Fruit fly (Drosophila melanogaster) whole organism, wandering third instar larva: ENCODE data around the gene CG31068.

Source experiments
- Abd-B ChIP-seq: fragments of >200 bp; optimal IDR thresholded peaks from 2 replicates; lab custom pipeline; 2017; ENCODE audit warnings: missing biosample characterization, missing genetic modification characterization
- CG32264 ChIP-seq: fragments of 200-800 bp; sonication (Bioruptor generic); optimal IDR thresholded peaks from 2 replicates; lab custom pipeline; 2016; ENCODE audit warnings: missing biosample characterization, missing genetic modification characterization
- CG9705 ChIP-seq: fragments of 200-800 bp; sonication (Bioruptor generic); optimal IDR thresholded peaks from 2 replicates; lab custom pipeline; 2018; ENCODE audit warnings: missing biosample characterization, mild to moderate bottlenecking, missing genetic modification characterization
- Dfd ChIP-seq: fragments of >200 bp; optimal IDR thresholded peaks from 2 replicates; lab custom pipeline; 2017; ENCODE audit warnings: missing biosample characterization, missing genetic modification characterization
- GATAd ChIP-seq: sonication (Bioruptor generic); optimal IDR thresholded peaks from 2 replicates; lab custom pipeline; 2016; ENCODE audit warnings: missing biosample characterization, missing genetic modification characterization
- HLH106 ChIP-seq: fragments of 200-800 bp; optimal IDR thresholded peaks from 3 replicates; lab custom pipeline; 2019; ENCODE audit warnings: missing biosample characterization, mild to moderate bottlenecking, missing genetic modification characterization, moderate library complexity
- Hnf4 ChIP-seq: fragments of 200-800 bp; sonication (Bioruptor generic); optimal IDR thresholded peaks from 2 replicates; lab custom pipeline; 2016; ENCODE audit warnings: missing biosample characterization, mild to moderate bottlenecking, missing genetic modification characterization
- Hr78 ChIP-seq: fragments of >200 bp; optimal IDR thresholded peaks from 2 replicates; lab custom pipeline; 2017; ENCODE audit warnings: missing biosample characterization, missing genetic modification characterization
- Hr83 ChIP-seq: fragments of 200-300 bp; sonication (Bioruptor generic); optimal IDR thresholded peaks from 2 replicates; lab custom pipeline; 2016; ENCODE audit warnings: missing biosample characterization, mild to moderate bottlenecking, missing genetic modification characterization, moderate library complexity; ENCODE audit not compliant: poor library complexity, severe bottlenecking
- Jra ChIP-seq: sonication (Bioruptor generic); optimal IDR thresholded peaks from 2 replicates; lab custom pipeline; 2016; ENCODE audit warnings: missing biosample characterization, missing genetic modification characterization
- Myc ChIP-seq: fragments of >200 bp; optimal IDR thresholded peaks from 2 replicates; lab custom pipeline; 2017
- OdsH ChIP-seq: fragments of 200-800 bp; sonication (Bioruptor generic); optimal IDR thresholded peaks from 2 replicates; lab custom pipeline; 2016; ENCODE audit warnings: missing biosample characterization, mild to moderate bottlenecking, missing genetic modification characterization
- Rel ChIP-seq, 2 experiments: fragments of 200-800 bp; sonication (Bioruptor generic) in 1 of 2; optimal IDR thresholded peaks; 2 replicates in 1 of 2; 3 replicates in 1 of 2; lab custom pipeline; 2016 to 2019; ENCODE audit warnings: mild to moderate bottlenecking in 2 of 2, missing biosample characterization in 2 of 2, missing genetic modification characterization in 2 of 2, moderate library complexity in 1 of 2
- Sp1 ChIP-seq: fragments of 200-800 bp; sonication (Bioruptor generic); optimal IDR thresholded peaks from 3 replicates; lab custom pipeline; 2019; ENCODE audit warnings: missing biosample characterization, mild to moderate bottlenecking, missing genetic modification characterization, moderate library complexity
- Vsx2 ChIP-seq: fragments of 200-300, 225-300 bp; sonication (Bioruptor generic); optimal IDR thresholded peaks from 2 replicates; lab custom pipeline; 2018; ENCODE audit warnings: missing biosample characterization, missing genetic modification characterization; ENCODE audit not compliant: partially characterized antibody
- br ChIP-seq: fragments of 200-800 bp; sonication (Bioruptor generic); optimal IDR thresholded peaks from 2 replicates; lab custom pipeline; 2016; ENCODE audit warnings: missing biosample characterization, missing genetic modification characterization
- dl ChIP-seq, 2 experiments: fragments of 175-275, 200-275 bp in 1 of 2; fragments of 200-275 bp in 1 of 2; sonication (Bioruptor generic); optimal IDR thresholded peaks; lab custom pipeline; 2018; ENCODE audit warnings: mild to moderate bottlenecking in 2 of 2, missing biosample characterization in 2 of 2, missing genetic modification characterization in 2 of 2, moderate library complexity in 2 of 2; ENCODE audit not compliant: partially characterized antibody in 2 of 2, insufficient read depth in 1 of 2
- dsf ChIP-seq: sonication (Bioruptor generic); optimal IDR thresholded peaks from 2 replicates; lab custom pipeline; 2016; ENCODE audit warnings: missing biosample characterization, missing genetic modification characterization, borderline replicate concordance
- ey ChIP-seq: fragments of 200-800 bp; sonication (Bioruptor generic); optimal IDR thresholded peaks from 2 replicates; lab custom pipeline; 2016; ENCODE audit warnings: missing biosample characterization, missing genetic modification characterization
- foxo ChIP-seq, 2 experiments: fragments of 200-800 bp; sonication (Bioruptor generic); optimal IDR thresholded peaks; 2 replicates in 1 of 2; 3 replicates in 1 of 2; lab custom pipeline; 2016 to 2017; ENCODE audit warnings: missing biosample characterization in 2 of 2, missing genetic modification characterization in 2 of 2
- fru ChIP-seq: fragments of 200-800 bp; sonication (Bioruptor generic); optimal IDR thresholded peaks from 3 replicates; lab custom pipeline; 2016; ENCODE audit warnings: missing biosample characterization, mild to moderate bottlenecking, missing genetic modification characterization
- h ChIP-seq: fragments of 200-800 bp; sonication (Bioruptor generic); optimal IDR thresholded peaks from 3 replicates; lab custom pipeline; 2016; ENCODE audit warnings: missing biosample characterization, mild to moderate bottlenecking, missing genetic modification characterization
- jim ChIP-seq: fragments of 175-275, 200-325 bp; sonication (Bioruptor generic); optimal IDR thresholded peaks from 2 replicates; lab custom pipeline; 2016; ENCODE audit warnings: missing biosample characterization, mild to moderate bottlenecking, missing genetic modification characterization
- lola ChIP-seq: fragments of >200 bp; optimal IDR thresholded peaks from 2 replicates; lab custom pipeline; 2017; ENCODE audit warnings: missing biosample characterization, missing genetic modification characterization
- pan ChIP-seq: fragments of >200 bp; optimal IDR thresholded peaks from 2 replicates; lab custom pipeline; 2017
- psq ChIP-seq: fragments of 200-800 bp; sonication (Bioruptor generic); optimal IDR thresholded peaks from 3 replicates; lab custom pipeline; 2017; ENCODE audit warnings: missing biosample characterization, mild to moderate bottlenecking, missing genetic modification characterization, moderate library complexity
- rgr ChIP-seq: fragments of 200-800 bp; sonication (Bioruptor generic); optimal IDR thresholded peaks from 3 replicates; lab custom pipeline; 2016; ENCODE audit warnings: missing biosample characterization, mild to moderate bottlenecking, missing genetic modification characterization
- sage ChIP-seq: fragments of 200-800 bp; sonication (Bioruptor generic); optimal IDR thresholded peaks from 2 replicates; lab custom pipeline; 2016; ENCODE audit warnings: missing biosample characterization, mild to moderate bottlenecking, missing genetic modification characterization
- tai ChIP-seq: sonication (Bioruptor generic); optimal IDR thresholded peaks from 2 replicates; lab custom pipeline; 2016; ENCODE audit warnings: missing biosample characterization, missing genetic modification characterization
- usp ChIP-seq: fragments of >200 bp; optimal IDR thresholded peaks from 2 replicates; lab custom pipeline; 2017; ENCODE audit warnings: missing biosample characterization, missing genetic modification characterization
- woc ChIP-seq: sonication (Bioruptor generic); optimal IDR thresholded peaks from 2 replicates; lab custom pipeline; 2016; ENCODE audit warnings: missing biosample characterization, mild to moderate bottlenecking, missing genetic modification characterization

Gene CG31068

dm6 chr3R:27244742-27245400 lies 11.4 kb downstream of the CG31068 start, which contains the start of gene CG18766 (continued):
- TF ChIP-seq br (peak; percentile 13), Hr78 (GFP tag; lab: Kevin White, UChicago) (no peak), sage (no peak), Jra (GFP tag; lab: Kevin White, UChicago) (no peak), h (peak; percentile 31), fru (peak; percentile 6), Myc (lab: Kevin White, UChicago) (no peak), usp (no peak)
- TF ChIP-seq, all 38 proteins: peak for 14

DNA sequence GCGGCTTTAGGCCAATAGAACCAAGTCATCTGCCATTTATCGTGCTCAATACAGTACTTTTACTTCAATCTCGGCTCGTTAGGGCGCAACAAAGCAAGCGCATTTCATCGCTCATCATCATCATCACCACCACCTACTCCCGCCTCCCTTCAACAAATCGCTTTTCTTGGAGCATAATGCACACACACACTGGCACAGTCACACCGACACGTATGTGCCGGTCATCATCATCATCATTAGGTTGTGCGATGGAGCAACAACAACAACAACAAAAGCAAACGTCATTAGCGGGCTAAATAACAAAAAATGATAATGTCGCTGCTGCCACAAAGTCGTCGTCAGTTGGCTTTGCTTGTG lies 11.9 kb downstream of the CG31068 start:
- TF ChIP-seq Sp1 (GFP tag; lab: Kevin White, UChicago) (no peak), Rel (GFP tag; optimal IDR thresholded peaks at IDR 0.05; lab: Kevin White, UChicago) (no peak), Rel (tag; optimal IDR thresholded peaks at IDR 0.05; lab: Kevin White, UChicago) (no peak), Hr83 (GFP tag; lab: Kevin White, UChicago) (no peak), br (no peak), CG9705 (GFP tag; lab: Kevin White, UChicago) (no peak), rgr (peak; percentile 8), foxo (GFP tag; optimal IDR thresholded peaks at IDR 0.05; lab: Kevin White, UChicago) (peak in 1 of 2 experiments; percentile 18), lola (no peak), GATAd (GFP tag; lab: Kevin White, UChicago) (no peak), psq (GFP tag; lab: Kevin White, UChicago) (no peak), dl (GFP tag; optimal IDR thresholded peaks at IDR 0.05; lab: Kevin White, UChicago; ENCODE audit: insufficient read depth in 1 of 2, partially characterized antibody in 2 of 2) (no peak), Myc (lab: Kevin White, UChicago) (no peak)

DNA sequence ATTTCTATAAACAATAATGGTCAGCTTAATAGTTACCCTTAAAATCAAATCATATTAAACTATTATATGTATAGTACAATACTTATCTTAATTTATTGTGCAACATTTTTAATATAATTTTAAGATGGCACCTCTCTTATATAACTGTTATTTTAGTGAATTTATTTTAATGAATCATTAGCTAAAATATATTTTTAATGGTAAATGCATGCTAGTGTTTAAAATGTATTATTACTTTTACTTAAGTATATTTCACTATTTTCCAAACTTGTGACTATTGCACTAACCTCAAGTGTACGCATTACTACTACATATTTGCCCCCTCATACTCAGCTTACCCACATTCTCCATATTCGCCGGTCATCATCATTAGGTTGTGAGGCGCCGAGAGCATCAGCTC lies 12.8 kb downstream of the CG31068 start:
- TF ChIP-seq psq (GFP tag; lab: Kevin White, UChicago) (peak; percentile 37), sage (no peak), HLH106 (tag; lab: Kevin White, UChicago) (peak; percentile 56), fru (no peak), h (peak; percentile 21), OdsH (GFP tag; lab: Kevin White, UChicago) (peak; percentile 45), foxo (GFP tag; optimal IDR thresholded peaks at IDR 0.05; lab: Kevin White, UChicago) (peak in 1 of 2 experiments; percentile 46), Sp1 (GFP tag; lab: Kevin White, UChicago) (peak; percentile 50), rgr (peak; percentile 47)

DNA sequence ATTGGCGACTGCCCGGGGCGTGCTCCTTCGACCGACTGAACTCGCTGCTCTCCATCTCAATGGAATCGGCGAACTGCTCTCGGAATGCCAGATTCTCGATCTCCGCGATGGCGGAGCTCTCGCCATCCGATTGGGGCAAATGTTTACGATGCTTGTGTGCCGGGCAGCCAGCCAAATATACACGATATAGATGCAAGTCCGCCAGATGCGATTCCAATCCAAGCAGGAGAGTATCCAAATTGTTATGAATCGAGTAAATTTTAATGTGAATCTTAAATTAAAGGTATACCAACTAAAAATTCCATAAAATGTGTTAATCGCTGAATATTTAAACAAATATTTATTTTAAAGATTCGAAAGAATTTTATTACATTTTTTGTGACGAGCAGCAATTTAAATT lies 14.4 kb downstream of the CG31068 start, which contains the start of gene CG5984:
TSS of gene CG5984 (minus strand) at position 101 of the 400 bp plus-strand sequence.
- no peak for TF ChIP-seq usp
- no peak for TF ChIP-seq OdsH (GFP tag; lab: Kevin White, UChicago)
- no peak for TF ChIP-seq Hr83 (GFP tag; lab: Kevin White, UChicago)
- TF ChIP-seq, all 38 proteins: peak for 0

DNA sequence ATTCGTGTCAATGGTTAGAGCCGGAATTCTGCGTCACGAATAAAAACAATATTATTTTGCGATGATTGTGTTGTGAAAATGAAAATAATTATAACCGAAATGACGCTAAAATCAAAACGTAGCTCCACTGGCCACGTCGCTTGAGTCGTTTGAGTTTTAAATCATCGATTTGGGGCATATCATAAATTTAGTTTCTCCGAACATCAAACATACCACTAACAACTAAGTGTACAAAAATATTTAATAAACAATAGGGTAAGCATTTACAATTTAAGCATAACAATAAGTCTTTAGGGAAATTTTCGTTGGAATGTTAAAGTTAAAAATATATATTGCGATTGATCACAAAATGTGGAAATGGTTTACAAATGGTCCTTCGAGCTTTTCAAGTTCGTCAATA lies 17.4 kb downstream of the CG31068 start, which contains the start of the genes TTLL6B and TfIIA-L:
TSS of gene TTLL6B (minus strand) at position 101 of the 400 bp plus-strand sequence.
TSS of gene TfIIA-L (plus strand) at position 206 of the 400 bp plus-strand sequence.
- TF ChIP-seq lola (no peak), Hr78 (GFP tag; lab: Kevin White, UChicago) (no peak), GATAd (GFP tag; lab: Kevin White, UChicago) (no peak), tai (no peak), dl (GFP tag; optimal IDR thresholded peaks at IDR 0.05; lab: Kevin White, UChicago; ENCODE audit: insufficient read depth in 1 of 2, partially characterized antibody in 2 of 2) (no peak), psq (GFP tag; lab: Kevin White, UChicago) (no peak), sage (no peak), Sp1 (GFP tag; lab: Kevin White, UChicago) (no peak), Dfd (GFP tag; lab: Kevin White, UChicago) (no peak)

DNA sequence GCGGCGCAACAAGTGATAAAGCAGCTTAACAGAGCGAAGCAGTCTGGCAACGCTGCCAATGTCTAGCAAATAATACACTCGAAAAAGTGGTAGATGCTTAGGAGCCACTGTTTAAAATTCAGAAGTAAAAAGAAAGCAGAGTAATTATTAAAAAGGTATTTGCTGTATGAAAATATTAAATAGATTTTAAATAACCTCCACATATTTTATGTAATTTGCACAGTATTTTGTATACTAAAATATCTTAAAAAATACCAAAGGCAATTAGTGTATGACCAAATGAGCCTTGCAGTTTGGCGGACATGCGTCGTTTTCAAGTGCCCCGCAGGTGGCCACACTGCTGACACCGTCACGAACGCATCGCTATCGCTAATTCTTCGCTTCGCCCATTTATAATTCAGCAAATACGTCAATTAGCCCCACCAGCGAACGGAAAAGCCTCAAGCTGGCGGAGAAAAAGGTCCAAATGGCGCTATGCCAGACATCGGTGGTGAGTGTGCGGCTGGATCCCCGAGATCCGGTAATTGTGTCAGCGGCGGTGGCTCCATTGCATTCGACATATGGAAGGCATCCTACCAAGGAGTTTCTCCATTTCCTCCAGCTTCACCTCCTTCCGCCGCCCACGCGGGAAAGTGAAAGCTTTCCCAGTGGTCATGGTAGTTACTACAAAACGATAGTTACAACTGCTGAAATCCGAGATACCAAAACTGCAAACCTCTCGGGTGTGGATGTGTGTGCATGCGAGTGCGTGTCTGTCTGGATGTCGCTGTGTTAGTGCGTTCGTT lies 19.8 kb downstream of the CG31068 start, which contains the start of gene pll:
TSS of gene pll (minus strand) at position 47 of the 785 bp plus-strand sequence.
- peak; percentile 50 for TF ChIP-seq CG32264 (GFP tag; lab: Kevin White, UChicago)
- peak in 1 of 2 experiments; percentile 88 for TF ChIP-seq foxo (GFP tag; optimal IDR thresholded peaks at IDR 0.05; lab: Kevin White, UChicago)
- TF ChIP-seq Sp1 (GFP tag; lab: Kevin White, UChicago): peak; percentile 72
- no peak for TF ChIP-seq Rel (GFP tag; optimal IDR thresholded peaks at IDR 0.05; lab: Kevin White, UChicago)
- peak; percentile 61 for TF ChIP-seq Rel (tag; optimal IDR thresholded peaks at IDR 0.05; lab: Kevin White, UChicago)
- no peak for TF ChIP-seq Hnf4 (GFP tag; lab: Kevin White, UChicago)
- TF ChIP-seq sage: no peak
- peak; percentile 74 for TF ChIP-seq OdsH (GFP tag; lab: Kevin White, UChicago)
- TF ChIP-seq Myc (lab: Kevin White, UChicago): no peak
- TF ChIP-seq HLH106 (tag; lab: Kevin White, UChicago): peak; percentile 84
- no peak for TF ChIP-seq dl (GFP tag; optimal IDR thresholded peaks at IDR 0.05; lab: Kevin White, UChicago; ENCODE audit: insufficient read depth in 1 of 2, partially characterized antibody in 2 of 2)
- peak; percentile 84 for TF ChIP-seq h
- TF ChIP-seq jim (GFP tag; lab: Kevin White, UChicago): no peak
- no peak for TF ChIP-seq woc (GFP tag; lab: Kevin White, UChicago)
- TF ChIP-seq ey: peak; percentile 82
- TF ChIP-seq GATAd (GFP tag; lab: Kevin White, UChicago): peak; percentile 60
- no peak for TF ChIP-seq br
- TF ChIP-seq lola: no peak
- peak; percentile 73 for TF ChIP-seq psq (GFP tag; lab: Kevin White, UChicago)
- TF ChIP-seq fru: no peak
- no peak for TF ChIP-seq Vsx2 (GFP tag; lab: Kevin White, UChicago)
- TF ChIP-seq Jra (GFP tag; lab: Kevin White, UChicago): no peak
- no peak for TF ChIP-seq dsf
- TF ChIP-seq CG9705 (GFP tag; lab: Kevin White, UChicago): peak; percentile 74
- TF ChIP-seq Abd-B: no peak
- TF ChIP-seq pan (lab: Kevin White, UChicago): no peak
